Fruit fly (Drosophila melanogaster) Kc167 (cell line): Measurements from ENCODE around the gene CG9674.

Source experiments
- Myc ChIP-seq: fragments of >200 bp; optimal IDR thresholded peaks from 2 replicates; lab custom pipeline; 2017; ENCODE audit warnings: missing external identifiers
- Sin3A ChIP-seq: fragments of >200 bp; optimal IDR thresholded peaks from 2 replicates; lab custom pipeline; 2018; ENCODE audit warnings: missing external identifiers
- h ChIP-seq: fragments of >200 bp; optimal IDR thresholded peaks from 3 replicates; lab custom pipeline; 2018; ENCODE audit warnings: missing external identifiers
- insv ChIP-seq: fragments of >200 bp; optimal IDR thresholded peaks from 3 replicates; lab custom pipeline; 2018; ENCODE audit warnings: missing external identifiers
- psq ChIP-seq: fragments of >200 bp; optimal IDR thresholded peaks from 2 replicates; lab custom pipeline; 2017; ENCODE audit warnings: missing external identifiers
- ttk ChIP-seq: sonication (Bioruptor generic); optimal IDR thresholded peaks from 2 replicates; lab custom pipeline; 2017; ENCODE audit warnings: missing external identifiers

Gene CG9674

dm6 chr3L:16769866-16770265, 37.7 kb downstream of the CG9674 start:
- TF ChIP-seq h (lab: Kevin White, UChicago): peak; percentile 6
- TF ChIP-seq Sin3A (lab: Kevin White, UChicago): no peak

- TF ChIP-seq Myc (lab: Kevin White, UChicago): no peak
- no peak for TF ChIP-seq insv
- TF ChIP-seq Sin3A (lab: Kevin White, UChicago): no peak
- no peak for TF ChIP-seq psq (lab: Kevin White, UChicago)
- TF ChIP-seq h (lab: Kevin White, UChicago): no peak
Observed at dm6 chr3L:16768001-16768652, 39.4 kb downstream of the CG9674 start.

- TF ChIP-seq Myc (lab: Kevin White, UChicago) (no peak), psq (lab: Kevin White, UChicago) (no peak), Sin3A (lab: Kevin White, UChicago) (no peak), h (lab: Kevin White, UChicago) (no peak), ttk (no peak), insv (no peak)
Observed at dm6 chr3L:16766901-16767300, 40.6 kb downstream of the CG9674 start.

dm6 chr3L:16765647-16766628, 41.6 kb downstream of the CG9674 start, which contains the start of gene Nrt:
TSS of gene Nrt (plus strand) at chr3L:16766072.
- TF ChIP-seq h (lab: Kevin White, UChicago) (no peak), Sin3A (lab: Kevin White, UChicago) (no peak), insv (no peak), Myc (lab: Kevin White, UChicago) (no peak), ttk (no peak), psq (lab: Kevin White, UChicago) (no peak)

- no peak for TF ChIP-seq Myc (lab: Kevin White, UChicago)
- TF ChIP-seq psq (lab: Kevin White, UChicago): no peak
- TF ChIP-seq Sin3A (lab: Kevin White, UChicago): no peak
- no peak for TF ChIP-seq insv
- no peak for TF ChIP-seq ttk
- no peak for TF ChIP-seq h (lab: Kevin White, UChicago)
Observed at dm6 chr3L:16762203-16762997, 45.1 kb downstream of the CG9674 start.

- TF ChIP-seq psq (lab: Kevin White, UChicago): no peak
- no peak for TF ChIP-seq ttk
- no peak for TF ChIP-seq Sin3A (lab: Kevin White, UChicago)
- no peak for TF ChIP-seq insv
- TF ChIP-seq Myc (lab: Kevin White, UChicago): no peak
- TF ChIP-seq h (lab: Kevin White, UChicago): no peak
Observed at dm6 chr3L:16760274-16760673, 47.3 kb downstream of the CG9674 start.

- TF ChIP-seq Sin3A (lab: Kevin White, UChicago): no peak
- no peak for TF ChIP-seq ttk
- TF ChIP-seq Myc (lab: Kevin White, UChicago): no peak
- TF ChIP-seq h (lab: Kevin White, UChicago): no peak
- TF ChIP-seq psq (lab: Kevin White, UChicago): no peak
- TF ChIP-seq insv: no peak
Observed at dm6 chr3L:16759483-16759882, 48.0 kb downstream of the CG9674 start.

dm6 chr3L:16758504-16759109, 48.9 kb downstream of the CG9674 start:
- no peak for TF ChIP-seq ttk
- TF ChIP-seq h (lab: Kevin White, UChicago): no peak
- TF ChIP-seq Myc (lab: Kevin White, UChicago): no peak
- TF ChIP-seq insv: no peak
- TF ChIP-seq psq (lab: Kevin White, UChicago): no peak
- TF ChIP-seq Sin3A (lab: Kevin White, UChicago): no peak

dm6 chr3L:16755189-16755588, 52.3 kb downstream of the CG9674 start, which contains the start of gene CG42852:
TSS of gene CG42852 (plus strand) at chr3L:16755489.
- TF ChIP-seq Sin3A (lab: Kevin White, UChicago) (no peak), psq (lab: Kevin White, UChicago) (no peak), ttk (no peak), insv (no peak), Myc (lab: Kevin White, UChicago) (no peak), h (lab: Kevin White, UChicago) (no peak)

- no peak for TF ChIP-seq ttk
- no peak for TF ChIP-seq psq (lab: Kevin White, UChicago)
- TF ChIP-seq h (lab: Kevin White, UChicago): no peak
- no peak for TF ChIP-seq Myc (lab: Kevin White, UChicago)
- no peak for TF ChIP-seq Sin3A (lab: Kevin White, UChicago)
- no peak for TF ChIP-seq insv
Observed at dm6 chr3L:16752402-16753096, 55.0 kb downstream of the CG9674 start.
